Fruit fly (Drosophila melanogaster): ENCODE results near the gene CG32104.

DNA sequence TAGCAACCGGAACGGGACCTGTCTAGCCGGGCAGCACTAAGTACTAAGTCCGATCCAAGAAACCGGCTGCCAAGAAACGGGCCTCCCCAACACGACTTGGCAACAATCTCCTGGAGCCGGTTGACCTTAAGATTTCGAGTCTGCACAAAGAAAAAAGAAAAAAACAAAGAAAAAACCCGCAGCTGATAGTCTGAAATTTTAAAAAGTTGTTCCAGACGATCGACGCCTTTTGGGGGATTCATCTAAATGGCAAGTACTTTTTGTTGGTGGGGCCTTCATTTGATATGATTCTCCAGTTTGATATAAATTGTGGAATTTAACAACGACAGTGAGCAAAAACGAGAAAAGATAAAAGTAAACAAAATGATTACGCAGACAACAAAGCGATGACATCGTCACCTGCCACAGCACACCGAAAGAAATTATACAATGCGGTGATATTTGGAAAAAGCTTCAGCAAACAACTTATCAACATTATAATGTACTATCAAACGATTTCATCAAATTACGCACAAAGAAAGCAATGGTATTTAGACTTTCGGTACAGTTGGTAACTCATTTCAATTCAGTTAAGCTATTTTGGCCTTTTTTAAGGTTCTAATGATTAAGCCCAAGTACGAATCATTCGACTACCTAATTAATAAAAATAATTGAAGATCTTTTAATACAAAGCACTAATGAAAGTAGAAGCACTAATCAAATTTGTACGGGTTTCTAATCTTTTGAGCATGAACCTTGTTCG, 11.5 kb upstream of the CG32104 start:
- TF ChIP-seq CG8632 (GFP tag; optimal IDR thresholded peaks at IDR 0.05): peak; percentile 56
- TF ChIP-seq CG8319 (GFP tag; optimal IDR thresholded peaks at IDR 0.05): peak; percentile 61
- TF ChIP-seq CG15336 (GFP tag; IDR thresholded peaks at IDR 0.05): no peak
- TF ChIP-seq Eip75B (GFP tag; optimal IDR thresholded peaks at IDR 0.05): peak; percentile 50
- 0 out of 3 replicates have a peak, but pooled peaks have one; percentile 26 for TF ChIP-seq CG6163 (GFP tag; IDR thresholded peaks at IDR 0.05)
- TF ChIP-seq Hr38 (GFP tag; optimal IDR thresholded peaks at IDR 0.05): no peak

All from whole organism, prepupa.